Fruit fly (Drosophila melanogaster) whole organism, embryonic: ENCODE results near the gene Orc2.

Source experiments
- Atf6 ChIP-seq: fragments of 200-800 bp; sonication (Bioruptor generic); IDR thresholded peaks from 2 replicates; pipeline ENCODE4 v1.3.6; 2022; ENCODE audit warnings: missing biosample characterization, missing genetic modification characterization
- BtbVII ChIP-seq: fragments of 200-800 bp; sonication (Bioruptor generic); optimal IDR thresholded peaks from 3 replicates; lab custom pipeline; 2017; ENCODE audit warnings: missing biosample characterization, mild to moderate bottlenecking, missing genetic modification characterization
- CG10209 ChIP-seq: fragments of 200-800 bp; sonication (Bioruptor generic); optimal IDR thresholded peaks from 3 replicates; lab custom pipeline; 2017; ENCODE audit warnings: missing biosample characterization, mild to moderate bottlenecking, missing genetic modification characterization, missing genetic modification reagents
- CG10366 ChIP-seq: fragments of 200-800 bp; sonication (Bioruptor generic); IDR thresholded peaks from 2 replicates; pipeline ENCODE4 v1.3.6; 2022; ENCODE audit warnings: missing biosample characterization, missing genetic modification characterization
- CG10654 ChIP-seq: fragments of 200-800 bp; sonication (Bioruptor generic); optimal IDR thresholded peaks from 2 replicates; lab custom pipeline; 2016; ENCODE audit warnings: missing biosample characterization, missing genetic modification characterization
- CG1233 ChIP-seq: fragments of 200-800 bp; sonication (Bioruptor generic); optimal IDR thresholded peaks from 4 replicates; lab custom pipeline; 2018; ENCODE audit warnings: missing biosample characterization, mild to moderate bottlenecking, missing genetic modification characterization
- CG12769 ChIP-seq: fragments of 200-800 bp; sonication (Bioruptor generic); optimal IDR thresholded peaks from 2 replicates; lab custom pipeline; 2019; ENCODE audit warnings: missing biosample characterization, mild to moderate bottlenecking, missing genetic modification characterization, moderate library complexity
- CG13894 ChIP-seq: fragments of 200-800 bp; sonication (Bioruptor generic); optimal IDR thresholded peaks from 3 replicates; lab custom pipeline; 2018; ENCODE audit warnings: missing biosample characterization, mild to moderate bottlenecking, missing genetic modification characterization, moderate library complexity
- CG15696 ChIP-seq: fragments of 200-800 bp; sonication (Bioruptor generic); optimal IDR thresholded peaks from 2 replicates; lab custom pipeline; 2019; ENCODE audit warnings: missing biosample characterization, mild to moderate bottlenecking, missing genetic modification characterization, moderate library complexity
- CG1602 ChIP-seq: fragments of 200-800 bp; sonication (Bioruptor generic); optimal IDR thresholded peaks from 3 replicates; lab custom pipeline; 2016; ENCODE audit warnings: missing biosample characterization, missing genetic modification characterization
- CG16779 ChIP-seq: fragments of 200-800 bp; sonication (Bioruptor generic); IDR thresholded peaks from 2 replicates; pipeline ENCODE4 v1.3.6; 2022; ENCODE audit warnings: missing biosample characterization, missing genetic modification characterization
- CG17186 ChIP-seq: fragments of 200-800 bp; sonication (Bioruptor generic); optimal IDR thresholded peaks from 3 replicates; lab custom pipeline; 2017; ENCODE audit warnings: missing biosample characterization, missing genetic modification reagents, missing genetic modification characterization
- CG17328 ChIP-seq: fragments of 200-800 bp; sonication (Bioruptor generic); IDR thresholded peaks from 2 replicates; pipeline ENCODE4 v1.3.6; 2022; ENCODE audit warnings: missing biosample characterization, missing genetic modification characterization
- CG17361 ChIP-seq: fragments of 200-800 bp; sonication (Bioruptor generic); IDR thresholded peaks from 3 replicates; pipeline ENCODE4 v1.3.6; 2022; ENCODE audit warnings: missing biosample characterization, missing genetic modification characterization
- CG18262 ChIP-seq: fragments of 200-800 bp; optimal IDR thresholded peaks from 3 replicates; lab custom pipeline; 2019; ENCODE audit warnings: missing biosample characterization, mild to moderate bottlenecking, missing genetic modification characterization, moderate library complexity
- CG34376 ChIP-seq: fragments of 200-800 bp; sonication (Bioruptor generic); optimal IDR thresholded peaks from 2 replicates; lab custom pipeline; 2018; ENCODE audit warnings: missing biosample characterization, mild to moderate bottlenecking, missing genetic modification characterization
- CG6683 ChIP-seq: fragments of 200-800 bp; sonication (Bioruptor generic); optimal IDR thresholded peaks from 2 replicates; lab custom pipeline; 2017; ENCODE audit warnings: missing biosample characterization, mild to moderate bottlenecking, missing genetic modification characterization, missing genetic modification reagents
- CG7745 ChIP-seq: fragments of 200-800 bp; sonication (Bioruptor generic); optimal IDR thresholded peaks from 2 replicates; lab custom pipeline; 2018; ENCODE audit warnings: missing biosample characterization, mild to moderate bottlenecking, missing genetic modification characterization, moderate library complexity
- CG7928 ChIP-seq: fragments of 200-800 bp; sonication (Bioruptor generic); optimal IDR thresholded peaks from 2 replicates; lab custom pipeline; 2017; ENCODE audit warnings: missing biosample characterization, mild to moderate bottlenecking, missing genetic modification characterization
- CkIIα-i1 ChIP-seq: fragments of 200-800 bp; sonication (Bioruptor generic); IDR thresholded peaks from 2 replicates; pipeline ENCODE4 v1.3.6; 2022; ENCODE audit warnings: missing biosample characterization, missing genetic modification characterization
- D ChIP-seq, 2 experiments: fragments of 200-800 bp in 1 of 2; fragments of >200 bp in 1 of 2; sonication (Bioruptor generic) in 1 of 2; optimal IDR thresholded peaks; 2 replicates in 1 of 2; 3 replicates in 1 of 2; lab custom pipeline; 2017; ENCODE audit warnings: mild to moderate bottlenecking in 1 of 2, missing biosample characterization in 1 of 2, missing genetic modification characterization in 1 of 2, missing genetic modification reagents in 1 of 2
- Dfd ChIP-seq, 2 experiments: fragments of >200 bp; optimal IDR thresholded peaks; 2 replicates each; lab custom pipeline; 2017; ENCODE audit warnings: missing biosample characterization in 2 of 2, missing genetic modification characterization in 2 of 2
- E2f1 ChIP-seq: fragments of 200-800 bp; sonication (Bioruptor generic); IDR thresholded peaks from 2 replicates; pipeline ENCODE4 v1.3.6; 2022; ENCODE audit warnings: missing biosample characterization, missing genetic modification characterization
- HLH54F ChIP-seq: fragments of 200-800 bp; sonication (Bioruptor generic); optimal IDR thresholded peaks from 3 replicates; lab custom pipeline; 2016; ENCODE audit warnings: missing biosample characterization, missing genetic modification characterization
- Hmr ChIP-seq: fragments of 200-800 bp; sonication (Bioruptor generic); optimal IDR thresholded peaks from 3 replicates; lab custom pipeline; 2017; ENCODE audit warnings: mild to moderate bottlenecking, missing biosample characterization, missing genetic modification reagents, missing genetic modification characterization
- Hmx ChIP-seq: fragments of 200-800 bp; sonication (Bioruptor generic); optimal IDR thresholded peaks from 2 replicates; lab custom pipeline; 2016; ENCODE audit warnings: missing biosample characterization, missing genetic modification characterization
- Med ChIP-seq: fragments of 200-800 bp; sonication (Bioruptor generic); peaks from one replicate; lab custom pipeline; 2016; ENCODE audit warnings: missing biosample characterization, missing genetic modification characterization, mild to moderate bottlenecking, inconsistent platforms, moderate library complexity
- NfI ChIP-seq: fragments of 200-800 bp; sonication (Bioruptor generic); optimal IDR thresholded peaks from 3 replicates; lab custom pipeline; 2018; ENCODE audit warnings: missing biosample characterization, mild to moderate bottlenecking, missing genetic modification characterization, moderate library complexity
- Rx ChIP-seq: fragments of 200-800 bp; sonication (Bioruptor generic); IDR thresholded peaks from 2 replicates; pipeline ENCODE4 v1.3.6; 2022; ENCODE audit warnings: missing biosample characterization, missing genetic modification characterization
- cad ChIP-seq: fragments of >200 bp; optimal IDR thresholded peaks from 2 replicates; lab custom pipeline; 2017; ENCODE audit warnings: missing biosample characterization, missing genetic modification characterization
- chinmo ChIP-seq: fragments of 200-800 bp; sonication (Bioruptor generic); IDR thresholded peaks from 4 replicates; pipeline ENCODE4 v1.3.6; 2022; ENCODE audit warnings: missing biosample characterization, missing genetic modification characterization; ENCODE audit not compliant: partially characterized antibody
- cwo ChIP-seq: fragments of 200-800 bp; sonication (Bioruptor generic); optimal IDR thresholded peaks from 3 replicates; lab custom pipeline; 2017; ENCODE audit warnings: missing biosample characterization, missing genetic modification characterization, mild to moderate bottlenecking, moderate library complexity, missing genetic modification reagents
- ftz-f1 ChIP-seq: fragments of 200-800 bp; sonication (Bioruptor generic); optimal IDR thresholded peaks from 2 replicates; lab custom pipeline; 2016; ENCODE audit warnings: missing biosample characterization, missing genetic modification characterization
- grau ChIP-seq: fragments of 200-800 bp; optimal IDR thresholded peaks from 3 replicates; lab custom pipeline; 2019; ENCODE audit warnings: missing biosample characterization, mild to moderate bottlenecking, missing genetic modification characterization, moderate library complexity
- hbn ChIP-seq: fragments of 200-800 bp; sonication (Bioruptor generic); IDR thresholded peaks from 2 replicates; pipeline ENCODE4 v1.3.6; 2022; ENCODE audit warnings: missing biosample characterization, missing genetic modification characterization; ENCODE audit not compliant: partially characterized antibody
- insv ChIP-seq, 2 experiments: fragments of 200-800 bp; sonication (Bioruptor generic); optimal IDR thresholded peaks; 3 replicates each; lab custom pipeline; 2016 to 2018; ENCODE audit warnings: missing biosample characterization in 2 of 2, missing genetic modification characterization in 2 of 2
- lmd ChIP-seq: fragments of 200-800 bp; sonication (Bioruptor generic); IDR thresholded peaks from 2 replicates; pipeline ENCODE4 v1.3.6; 2022; ENCODE audit warnings: missing biosample characterization, missing genetic modification characterization
- pita ChIP-seq: fragments of 200-800 bp; sonication (Bioruptor generic); optimal IDR thresholded peaks from 2 replicates; lab custom pipeline; 2017; ENCODE audit warnings: missing biosample characterization, mild to moderate bottlenecking, missing genetic modification characterization
- repo ChIP-seq: fragments of 200-800 bp; sonication (Bioruptor generic); optimal IDR thresholded peaks from 2 replicates; lab custom pipeline; 2016; ENCODE audit warnings: missing biosample characterization, missing genetic modification characterization
- rib ChIP-seq: fragments of 200-800 bp; sonication (Bioruptor generic); IDR thresholded peaks from 2 replicates; pipeline ENCODE4 v1.3.6; 2022; ENCODE audit warnings: missing biosample characterization, missing genetic modification characterization
- sd ChIP-seq: fragments of 200-800 bp; sonication (Bioruptor generic); optimal IDR thresholded peaks from 3 replicates; lab custom pipeline; 2018; ENCODE audit warnings: missing biosample characterization, mild to moderate bottlenecking, missing genetic modification characterization, moderate library complexity
- sens ChIP-seq: fragments of 200-800 bp; sonication (Bioruptor generic); peaks from one replicate; lab custom pipeline; 2016; ENCODE audit warnings: missing biosample characterization, missing genetic modification characterization
- slbo ChIP-seq: fragments of 200-800 bp; sonication (Bioruptor generic); IDR thresholded peaks from 2 replicates; pipeline ENCODE4 v1.3.6; 2022; ENCODE audit warnings: missing biosample characterization, missing genetic modification characterization
- tup ChIP-seq: fragments of 200-800 bp; sonication (Bioruptor generic); optimal IDR thresholded peaks from 2 replicates; lab custom pipeline; 2016; ENCODE audit warnings: missing biosample characterization, mild to moderate bottlenecking, missing genetic modification characterization, moderate library complexity
- unpg ChIP-seq: fragments of 200-800 bp; sonication (Bioruptor generic); optimal IDR thresholded peaks from 3 replicates; lab custom pipeline; 2018; ENCODE audit warnings: missing biosample characterization, mild to moderate bottlenecking, missing genetic modification characterization, moderate library complexity

Orc2 gene

DNA sequence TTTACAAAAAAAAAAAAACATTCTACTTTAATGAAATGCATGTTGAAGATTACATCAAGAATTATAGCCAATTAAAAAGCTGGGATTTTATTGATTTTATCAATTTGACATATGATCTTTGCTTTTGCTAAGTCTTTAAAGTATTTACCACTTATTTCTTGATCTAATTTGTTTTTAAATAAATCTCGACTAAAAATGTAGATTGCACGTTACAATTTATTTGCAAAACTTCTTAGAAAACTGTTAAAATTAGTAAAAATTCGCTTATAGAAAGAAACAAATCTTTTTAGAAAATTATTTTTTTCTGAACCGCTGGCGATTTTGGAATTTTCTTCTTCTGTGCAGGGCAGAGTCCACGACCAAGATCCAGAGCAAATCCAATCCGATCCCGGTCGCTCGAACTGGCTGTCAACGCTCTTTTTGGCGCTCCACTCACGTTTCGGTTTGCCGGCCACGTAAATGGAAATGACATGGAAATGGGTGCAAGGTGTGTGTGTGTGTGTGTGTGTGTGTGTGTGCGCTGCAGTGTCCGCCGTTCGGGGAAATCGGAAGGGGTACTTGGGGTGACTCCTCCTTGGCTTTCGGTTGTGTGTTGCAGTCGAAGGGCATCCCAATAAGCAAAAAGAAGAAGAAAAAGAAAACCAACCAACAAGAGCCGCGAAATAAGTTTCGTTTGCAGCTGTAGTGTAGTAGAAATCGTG lies 37.6 kb downstream of the Orc2 start (continued):
- TF ChIP-seq BtbVII (GFP tag; lab: Kevin White, UChicago), result peak; percentile 14
- TF ChIP-seq CG17328 (GFP tag; lab: Robert Waterston, UW), result 0 out of 2 replicates have a peak, but pooled peaks have one; percentile 43
- no peak for TF ChIP-seq hbn (GFP tag; lab: Robert Waterston, UW)
- no peak for TF ChIP-seq slbo (GFP tag; lab: Robert Waterston, UW)
- TF ChIP-seq CG7928 (GFP tag; lab: Kevin White, UChicago), result no peak
- no peak for TF ChIP-seq grau
- 0 out of 2 replicates have a peak, but pooled peaks have one; percentile 5 for TF ChIP-seq lmd (GFP tag; lab: Robert Waterston, UW)
- no peak for TF ChIP-seq insv (GFP tag; optimal IDR thresholded peaks at IDR 0.05; lab: Kevin White, UChicago)
- peak; percentile 48; the same call in 1 of the 3 replicates for TF ChIP-seq CG17361 (GFP tag; lab: Robert Waterston, UW)
- TF ChIP-seq D (optimal IDR thresholded peaks at IDR 0.05; lab: Kevin White, UChicago), result no peak
- TF ChIP-seq D (GFP tag; optimal IDR thresholded peaks at IDR 0.05; lab: Kevin White, UChicago), result peak; percentile 2
- no peak for TF ChIP-seq tup
- TF ChIP-seq Rx, result no peak
- TF ChIP-seq CG16779 (GFP tag; lab: Robert Waterston, UW), result no peak
- TF ChIP-seq Dfd (GFP tag; optimal IDR thresholded peaks at IDR 0.05; lab: Kevin White, UChicago), result peak in 1 of 2 experiments; percentile 89
- no peak for TF ChIP-seq CG6683 (GFP tag; lab: Kevin White, UChicago)
- TF ChIP-seq unpg (GFP tag; lab: Kevin White, UChicago), result peak; percentile 27
- no peak for TF ChIP-seq CG1233
- no peak for TF ChIP-seq CG1602 (GFP tag; lab: Kevin White, UChicago)
- TF ChIP-seq Hmx (GFP tag; lab: Kevin White, UChicago), result no peak
- TF ChIP-seq E2f1 (GFP tag; lab: Robert Waterston, UW), result no peak
- TF ChIP-seq CG10366, result no peak
- no peak for TF ChIP-seq CkIIα-i1 (GFP tag; lab: Robert Waterston, UW)
- no peak for TF ChIP-seq HLH54F (GFP tag; lab: Kevin White, UChicago)
- no peak for TF ChIP-seq Atf6
- TF ChIP-seq pita (GFP tag; lab: Kevin White, UChicago), result no peak
- peak; percentile 23 for TF ChIP-seq CG10654 (GFP tag; lab: Kevin White, UChicago)
- TF ChIP-seq NfI (GFP tag; lab: Kevin White, UChicago), result no peak
- peak; percentile 28 for TF ChIP-seq CG18262 (tag; lab: Kevin White, UChicago)
- no peak for TF ChIP-seq CG15696 (tag; lab: Kevin White, UChicago)
- no peak for TF ChIP-seq cad
- TF ChIP-seq sens (GFP tag; lab: Kevin White, UChicago), result peak; percentile 92
- TF ChIP-seq CG7745, result no peak

DNA sequence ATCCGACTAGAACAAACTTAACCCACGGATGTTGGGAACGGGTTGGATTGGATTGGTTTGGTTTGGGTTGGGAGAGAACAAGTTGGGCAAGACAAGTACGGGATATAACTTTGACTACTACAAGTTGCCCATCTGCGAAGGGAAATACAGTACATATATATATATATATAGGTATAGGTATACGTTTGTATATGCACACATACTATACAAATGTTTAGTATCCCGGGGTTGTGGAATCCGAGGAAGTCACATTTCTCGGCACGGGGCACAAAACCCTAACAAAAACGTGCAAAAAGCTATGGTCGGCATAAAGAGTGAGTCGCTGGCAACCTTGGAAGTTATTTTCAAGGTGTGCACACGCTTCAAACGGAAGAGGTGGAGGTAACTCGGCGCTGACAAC lies 39.2 kb downstream of the Orc2 start:
- TF ChIP-seq sd (tag; lab: Kevin White, UChicago) (peak; percentile 44), repo (GFP tag; lab: Kevin White, UChicago) (no peak), CG13894 (tag; lab: Kevin White, UChicago) (peak; percentile 95), chinmo (GFP tag; lab: Robert Waterston, UW) (peak; percentile 78; the same call in 1 of the 4 replicates), Hmr (GFP tag; lab: Kevin White, UChicago) (peak; percentile 20), CG34376 (GFP tag; lab: Kevin White, UChicago) (no peak), ftz-f1 (GFP tag; lab: Kevin White, UChicago) (peak; percentile 7), CG17186 (GFP tag; lab: Kevin White, UChicago) (no peak), cwo (GFP tag; lab: Kevin White, UChicago) (peak; percentile 33), CG10209 (GFP tag; lab: Kevin White, UChicago) (peak; percentile 9), Med (GFP tag; lab: Kevin White, UChicago) (peak; percentile 43), rib (GFP tag; lab: Robert Waterston, UW) (peak; percentile 57; the same call in 1 of the 2 replicates), CG12769 (tag; lab: Kevin White, UChicago) (peak; percentile 6)
- TF ChIP-seq, all 482 proteins: peak for 10
